Worm (Caenorhabditis elegans) whole organism, late embryonic: Measurements from ENCODE around the gene flp-18.

Source experiments
- F13H6.1 ChIP-seq: sonication (generic microtip); optimal IDR thresholded peaks from 2 replicates; lab custom pipeline; 2016; ENCODE audit warnings: missing genetic modification characterization, missing compliant biosample characterization
- T23F11.4 ChIP-seq: fragments of 200-800 bp; sonication (Bioruptor generic); optimal IDR thresholded peaks from 2 replicates; lab custom pipeline; 2018; ENCODE audit warnings: mild to moderate bottlenecking, missing genetic modification characterization, missing compliant biosample characterization
- ahr-1 ChIP-seq: sonication (generic microtip); optimal IDR thresholded peaks from 2 replicates; lab custom pipeline; 2016; ENCODE audit warnings: missing genetic modification characterization, missing compliant biosample characterization
- ceh-22 ChIP-seq: sonication (generic microtip); optimal IDR thresholded peaks from 2 replicates; lab custom pipeline; 2017; ENCODE audit warnings: missing biosample characterization, missing genetic modification characterization
- ceh-24 ChIP-seq: sonication (generic microtip); optimal IDR thresholded peaks from 2 replicates; lab custom pipeline; 2016; ENCODE audit warnings: mild to moderate bottlenecking, missing genetic modification characterization, missing compliant biosample characterization
- ceh-34 ChIP-seq: sonication (generic microtip); optimal IDR thresholded peaks from 2 replicates; lab custom pipeline; 2016; ENCODE audit warnings: mild to moderate bottlenecking, missing genetic modification characterization, missing compliant biosample characterization
- ceh-45 ChIP-seq: fragments of 200-800 bp; sonication (Bioruptor generic); IDR thresholded peaks from 2 replicates; pipeline ENCODE4 v1.3.6; 2022; ENCODE audit warnings: missing genetic modification reagents, missing genetic modification characterization, missing compliant biosample characterization
- ceh-6 ChIP-seq: fragments of 200-800 bp; sonication (Bioruptor generic); optimal IDR thresholded peaks from 2 replicates; lab custom pipeline; 2018; ENCODE audit warnings: mild to moderate bottlenecking, missing genetic modification characterization, missing compliant biosample characterization
- ceh-9 ChIP-seq: sonication (generic microtip); optimal IDR thresholded peaks from 2 replicates; lab custom pipeline; 2016; ENCODE audit warnings: mild to moderate bottlenecking, missing genetic modification characterization, inconsistent platforms, missing compliant biosample characterization
- dve-1 ChIP-seq: sonication (generic microtip); optimal IDR thresholded peaks from 2 replicates; lab custom pipeline; 2017; ENCODE audit warnings: antibody characterized with exemption, mild to moderate bottlenecking, missing genetic modification characterization, missing compliant biosample characterization
- elt-4 ChIP-seq: sonication (generic microtip); optimal IDR thresholded peaks from 2 replicates; lab custom pipeline; 2016; ENCODE audit warnings: missing genetic modification characterization, missing compliant biosample characterization
- ets-4 ChIP-seq: sonication (generic microtip); optimal IDR thresholded peaks from 2 replicates; lab custom pipeline; 2016; ENCODE audit warnings: missing genetic modification characterization, missing compliant biosample characterization
- hlh-30 ChIP-seq: sonication (generic microtip); optimal IDR thresholded peaks from 2 replicates; lab custom pipeline; 2017; ENCODE audit warnings: antibody characterized with exemption, missing genetic modification characterization, missing compliant biosample characterization; ENCODE audit not compliant: insufficient read depth
- hlh-6 ChIP-seq: sonication (generic microtip); optimal IDR thresholded peaks from 2 replicates; lab custom pipeline; 2016; ENCODE audit warnings: missing genotype, missing genetic modification characterization, missing compliant biosample characterization
- hlh-8 ChIP-seq: sonication (generic microtip); optimal IDR thresholded peaks from 2 replicates; lab custom pipeline; 2016; ENCODE audit warnings: missing genotype, missing genetic modification characterization, missing compliant biosample characterization
- lin-11 ChIP-seq: fragments of 200-800 bp; sonication (Bioruptor generic); optimal IDR thresholded peaks from 2 replicates; lab custom pipeline; 2018; ENCODE audit warnings: mild to moderate bottlenecking, missing genetic modification characterization, missing compliant biosample characterization
- madf-2 ChIP-seq: sonication (generic microtip); optimal IDR thresholded peaks from 2 replicates; lab custom pipeline; 2017; ENCODE audit warnings: missing genetic modification characterization, missing compliant biosample characterization
- nfya-1 ChIP-seq: sonication (generic microtip); optimal IDR thresholded peaks from 2 replicates; lab custom pipeline; 2017; ENCODE audit warnings: missing genetic modification characterization, mild to moderate bottlenecking, missing compliant biosample characterization, antibody characterized with exemption, moderate library complexity
- nhr-11 ChIP-seq: fragments of 150-350 bp; optimal IDR thresholded peaks from 2 replicates; lab custom pipeline; 2014; ENCODE audit warnings: missing biosample characterization, missing genetic modification characterization
- nhr-232 ChIP-seq: sonication (generic microtip); optimal IDR thresholded peaks from 2 replicates; lab custom pipeline; 2016; ENCODE audit warnings: missing genetic modification characterization, missing compliant biosample characterization
- npax-4 ChIP-seq: sonication (generic microtip); optimal IDR thresholded peaks from 2 replicates; lab custom pipeline; 2016; ENCODE audit warnings: missing genetic modification characterization, missing compliant biosample characterization
- pax-1 ChIP-seq: fragments of 150-350 bp; optimal IDR thresholded peaks from 2 replicates; lab custom pipeline; 2014; ENCODE audit warnings: missing biosample characterization, missing genetic modification characterization
- pha-4 ChIP-seq: fragments of 150-350 bp; optimal IDR thresholded peaks from 2 replicates; lab custom pipeline; 2018; ENCODE audit warnings: missing biosample characterization, missing genetic modification reagents, missing genetic modification characterization
- ref-2 ChIP-seq: sonication (generic microtip); optimal IDR thresholded peaks from 2 replicates; lab custom pipeline; 2016; ENCODE audit warnings: missing genetic modification characterization, missing compliant biosample characterization
- rnt-1 ChIP-seq: sonication (generic microtip); optimal IDR thresholded peaks from 2 replicates; lab custom pipeline; 2016; ENCODE audit warnings: missing genetic modification characterization, missing compliant biosample characterization
- sdc-2 ChIP-seq: sonication (generic microtip); optimal IDR thresholded peaks from 2 replicates; lab custom pipeline; 2016; ENCODE audit warnings: missing genotype, missing genetic modification characterization, missing compliant biosample characterization
- sox-2 ChIP-seq: fragments of 200-800 bp; sonication (Bioruptor generic); IDR thresholded peaks from 2 replicates; pipeline ENCODE4 v1.3.6; 2022; ENCODE audit warnings: missing genetic modification reagents, missing genetic modification characterization, missing compliant biosample characterization
- sox-4 ChIP-seq: sonication (generic microtip); optimal IDR thresholded peaks from 2 replicates; lab custom pipeline; 2017; ENCODE audit warnings: mild to moderate bottlenecking, missing genetic modification characterization, inconsistent platforms, missing compliant biosample characterization
- syd-9 ChIP-seq: sonication (generic microtip); optimal IDR thresholded peaks from 2 replicates; lab custom pipeline; 2016; ENCODE audit warnings: mild to moderate bottlenecking, missing genetic modification characterization, moderate library complexity, missing compliant biosample characterization
- tbx-2 ChIP-seq: sonication (generic microtip); optimal IDR thresholded peaks from 2 replicates; lab custom pipeline; 2016; ENCODE audit warnings: missing genetic modification characterization, missing compliant biosample characterization
- ttx-3 ChIP-seq: sonication (generic microtip); optimal IDR thresholded peaks from 2 replicates; lab custom pipeline; 2016; ENCODE audit warnings: missing genetic modification reagents, missing genetic modification characterization, missing compliant biosample characterization
- unc-42 ChIP-seq: sonication (generic microtip); optimal IDR thresholded peaks from 2 replicates; lab custom pipeline; 2016; ENCODE audit warnings: missing genotype, missing genetic modification characterization, missing compliant biosample characterization

The flp-18 gene

DNA sequence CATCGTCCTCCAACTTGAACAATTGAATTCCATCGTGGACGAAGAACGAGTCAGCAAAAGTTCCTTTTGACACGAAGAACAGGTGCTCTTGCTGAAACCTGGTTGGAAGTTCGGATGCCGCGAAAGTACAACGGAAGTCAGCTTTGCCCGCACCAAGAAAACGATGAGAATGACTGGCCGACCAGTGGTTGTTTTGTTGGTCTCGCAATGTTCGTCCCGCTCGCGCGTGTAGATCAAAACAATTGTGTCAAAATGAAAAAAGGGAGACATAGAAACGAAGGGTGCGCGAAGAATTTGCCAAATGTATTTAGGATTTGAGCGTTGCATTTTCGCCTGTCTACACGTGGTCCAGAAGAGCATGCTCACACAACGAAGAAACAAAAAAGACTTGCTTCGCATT lies 10.7 kb upstream of the flp-18 start, which contains the start of gene M02F4.1:
Gene M02F4.1 (minus strand): TSS at position 101 of the 400 bp plus-strand sequence.
- no peak for TF ChIP-seq nhr-11 (tag; lab: Kevin White, UChicago)
- TF ChIP-seq ceh-22: no peak
- no peak for TF ChIP-seq madf-2 (tag; lab: Kevin White, UChicago)
- TF ChIP-seq dve-1 (tag; lab: Kevin White, UChicago): no peak
- TF ChIP-seq nfya-1 (tag; lab: Kevin White, UChicago): no peak
- TF ChIP-seq pax-1 (tag; lab: Kevin White, UChicago): no peak
- TF ChIP-seq ets-4 (tag; lab: Kevin White, UChicago): no peak
- no peak for TF ChIP-seq ceh-45 (GFP tag; lab: Robert Waterston, UW)
- no peak for TF ChIP-seq sdc-2

DNA sequence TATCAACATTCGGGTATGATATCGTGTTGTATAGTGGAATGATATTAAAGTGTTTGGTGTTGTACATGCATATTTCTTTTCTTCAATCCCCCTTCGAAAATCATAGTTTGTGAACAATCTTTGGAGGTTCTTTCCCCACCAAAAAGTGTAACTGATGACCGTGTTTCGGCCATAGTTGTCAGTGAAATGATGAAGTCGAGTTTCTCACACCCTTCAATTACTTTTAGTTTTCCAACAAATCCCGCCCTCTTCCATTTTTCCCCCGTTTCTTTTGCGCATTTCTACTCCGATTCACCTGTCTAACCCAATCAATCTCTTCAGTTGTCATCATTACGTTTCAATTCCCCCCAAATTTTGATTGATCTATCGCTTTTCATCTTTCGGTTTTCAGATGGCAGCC lies 6.8 kb upstream of the flp-18 start:
- TF ChIP-seq nhr-232: no peak
- no peak for TF ChIP-seq npax-4 (tag; lab: Kevin White, UChicago)
- TF ChIP-seq ceh-9 (tag; lab: Kevin White, UChicago): no peak

DNA sequence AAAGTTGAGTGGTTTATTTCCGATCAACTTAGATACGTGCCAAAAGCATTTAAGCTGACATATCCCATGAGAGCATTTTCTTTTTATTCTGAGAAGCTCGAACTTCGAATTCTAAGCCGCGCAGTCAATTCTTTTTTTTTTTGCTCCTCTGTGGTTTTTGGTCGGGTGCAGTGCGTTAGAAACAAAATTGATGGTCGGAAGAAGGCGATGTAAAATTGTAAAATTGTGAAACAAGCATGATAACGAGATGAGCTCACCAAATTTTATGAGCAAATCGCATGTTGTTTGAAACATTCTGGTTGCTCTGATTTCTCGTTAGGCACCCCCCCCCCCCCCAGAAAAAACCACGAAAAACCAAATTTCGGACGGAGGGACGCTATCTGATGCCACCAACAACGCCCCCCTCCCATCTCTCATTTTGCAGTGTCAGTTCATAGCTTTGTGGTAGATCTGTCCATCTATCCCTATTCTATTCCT lies 6.3 kb upstream of the flp-18 start, which contains the start of gene aqp-7:
Gene aqp-7 (plus strand): TSS at position 427 of the 477 bp plus-strand sequence.
- TF ChIP-seq ref-2 (tag; lab: Kevin White, UChicago) (no peak), sox-2 (GFP tag; lab: Robert Waterston, UW) (no peak), sox-4 (no peak), T23F11.4 (GFP tag; lab: Kevin White, UChicago) (no peak), madf-2 (tag; lab: Kevin White, UChicago) (no peak), ceh-34 (tag; lab: Kevin White, UChicago) (no peak), pha-4 (tag; lab: Kevin White, UChicago) (no peak), elt-4 (tag; lab: Kevin White, UChicago) (no peak), ceh-6 (no peak), syd-9 (tag; lab: Kevin White, UChicago) (no peak), F13H6.1 (tag; lab: Kevin White, UChicago) (no peak), nfya-1 (tag; lab: Kevin White, UChicago) (no peak), hlh-8 (tag; lab: Kevin White, UChicago) (no peak), ceh-22 (no peak), lin-11 (no peak), pax-1 (tag; lab: Kevin White, UChicago) (no peak), tbx-2 (tag; lab: Kevin White, UChicago) (no peak), nhr-232 (no peak), hlh-30 (no peak), ttx-3 (no peak)

DNA sequence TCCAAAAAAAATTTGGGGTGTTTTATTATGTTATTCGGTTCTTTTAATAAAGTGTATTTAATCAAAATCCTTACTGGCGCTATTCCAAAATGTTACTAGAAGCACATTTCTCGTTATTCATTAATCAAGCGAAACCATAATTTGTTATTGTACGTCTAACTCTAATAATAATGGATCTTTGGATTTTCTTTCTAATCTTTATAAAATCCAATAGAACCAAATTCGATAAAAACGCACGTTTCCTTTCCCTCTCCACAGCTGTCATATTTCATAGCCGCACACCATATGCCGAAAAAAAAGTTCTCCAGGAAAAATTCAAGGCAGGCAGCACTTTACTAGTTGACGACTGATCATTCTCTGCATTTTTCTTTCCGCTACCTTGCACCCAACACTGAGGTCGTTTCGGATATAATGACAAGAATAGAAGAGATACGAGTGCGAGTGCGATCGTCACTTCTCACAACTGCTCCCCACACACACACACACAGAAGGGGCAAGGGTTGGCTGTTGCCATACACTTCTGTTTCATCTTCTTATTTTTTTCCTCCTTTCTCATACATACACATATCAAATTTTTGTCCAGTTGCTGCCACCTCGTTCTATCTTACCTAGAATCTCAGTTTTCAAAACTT lies 5.3 kb upstream of the flp-18 start:
- TF ChIP-seq hlh-6 (tag; lab: Kevin White, UChicago): no peak
- TF ChIP-seq unc-42 (tag; lab: Kevin White, UChicago): peak; percentile 69

DNA sequence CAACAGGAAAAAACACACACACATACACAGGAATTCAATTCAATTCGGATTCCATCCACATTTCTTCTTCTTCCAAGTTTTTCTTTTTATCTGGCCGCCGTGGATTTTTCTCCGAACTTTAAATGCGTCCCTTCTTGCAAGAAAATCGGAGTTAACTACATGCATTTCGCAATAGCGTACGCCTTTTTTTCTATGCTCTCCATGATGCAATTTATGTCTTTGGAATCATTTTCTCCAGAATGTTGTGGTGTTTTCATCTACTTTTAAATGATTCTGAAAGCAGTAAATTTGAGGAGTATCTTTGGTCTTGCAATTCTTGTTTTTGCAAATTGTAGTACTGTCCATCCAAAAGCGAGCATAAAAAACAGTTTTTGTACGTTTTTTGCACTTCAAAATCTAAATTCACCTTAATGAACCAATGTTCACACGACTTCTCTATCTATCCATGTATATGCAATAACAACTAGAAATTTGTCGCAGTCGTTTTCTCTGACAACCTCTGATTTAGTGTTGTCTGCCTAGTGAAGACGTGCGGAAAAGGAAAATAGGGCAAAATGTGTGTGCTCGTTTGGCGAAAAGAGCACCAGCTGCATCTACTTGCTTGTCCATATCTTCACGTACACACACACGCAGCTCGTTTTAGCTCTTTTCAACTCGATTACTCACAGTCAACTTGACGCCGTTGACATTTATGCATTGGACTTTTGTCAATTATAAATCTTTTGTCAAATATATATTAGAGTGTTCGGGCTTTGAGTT lies 4.2 kb upstream of the flp-18 start:
- TF ChIP-seq unc-42 (tag; lab: Kevin White, UChicago) (peak; percentile 52), ahr-1 (tag; lab: Kevin White, UChicago) (no peak)
- TF ChIP-seq, all 69 proteins: peak for 1

DNA sequence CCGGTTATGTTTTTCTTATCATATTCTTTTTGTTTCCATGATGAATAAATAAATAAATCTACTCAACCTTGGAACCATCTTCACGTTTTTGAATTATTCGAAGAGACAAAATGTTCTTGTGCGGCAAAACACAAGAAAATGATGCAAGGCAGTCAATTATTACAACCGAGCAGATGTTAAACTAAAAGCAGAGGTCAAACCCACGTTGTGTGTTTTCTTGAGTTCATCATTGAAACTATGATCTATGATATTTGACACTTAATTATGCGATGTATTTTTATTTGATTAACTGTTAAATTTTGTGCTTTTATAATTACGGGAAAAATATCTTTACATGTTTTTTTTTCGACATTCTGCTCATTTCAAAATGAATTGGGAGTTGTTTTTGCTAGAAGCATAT lies 3.1 kb upstream of the flp-18 start:
- TF ChIP-seq rnt-1 (no peak), ceh-24 (tag; lab: Kevin White, UChicago) (no peak)
